Fruit fly (Drosophila melanogaster) whole organism, embryonic: ENCODE data around the gene hll.
A peak's percentile ranks its signal among the peaks of the same experiment; 100 is the strongest.

Source experiments
- Blimp-1 ChIP-seq: fragments of 200-800 bp; sonication (Bioruptor generic); optimal IDR thresholded peaks from 3 replicates; lab custom pipeline; 2018; ENCODE audit warnings: missing biosample characterization, missing genetic modification characterization, mild to moderate bottlenecking, moderate library complexity, missing genetic modification reagents
- CG10431 ChIP-seq: fragments of 200-800 bp; sonication (Bioruptor generic); optimal IDR thresholded peaks from 3 replicates; lab custom pipeline; 2018; ENCODE audit warnings: missing biosample characterization, mild to moderate bottlenecking, missing genetic modification characterization
- CG10543 ChIP-seq: fragments of 200-800 bp; sonication (Bioruptor generic); optimal IDR thresholded peaks from 3 replicates; lab custom pipeline; 2017; ENCODE audit warnings: missing biosample characterization, mild to moderate bottlenecking, missing genetic modification characterization, moderate library complexity
- CG11398 ChIP-seq: fragments of 200-800 bp; sonication (Bioruptor generic); optimal IDR thresholded peaks from 2 replicates; lab custom pipeline; 2016; ENCODE audit warnings: missing biosample characterization, missing genetic modification characterization
- CG11456 ChIP-seq: fragments of 200-800 bp; sonication (Bioruptor generic); IDR thresholded peaks from 3 replicates; pipeline ENCODE4 v1.3.6; 2022; ENCODE audit warnings: missing biosample characterization, missing genetic modification characterization
- CG12769 ChIP-seq: fragments of 200-800 bp; sonication (Bioruptor generic); optimal IDR thresholded peaks from 2 replicates; lab custom pipeline; 2019; ENCODE audit warnings: missing biosample characterization, mild to moderate bottlenecking, missing genetic modification characterization, moderate library complexity
- CG15479 ChIP-seq: fragments of 200-800 bp; sonication (Bioruptor generic); optimal IDR thresholded peaks from 3 replicates; lab custom pipeline; 2019; ENCODE audit warnings: missing biosample characterization, mild to moderate bottlenecking, missing genetic modification characterization, moderate library complexity
- CG17328 ChIP-seq: fragments of 200-800 bp; sonication (Bioruptor generic); IDR thresholded peaks from 2 replicates; pipeline ENCODE4 v1.3.6; 2022; ENCODE audit warnings: missing biosample characterization, missing genetic modification characterization
- CG1832 ChIP-seq: fragments of 200-800 bp; sonication (Bioruptor generic); optimal IDR thresholded peaks from 2 replicates; lab custom pipeline; 2017; ENCODE audit warnings: missing biosample characterization, mild to moderate bottlenecking, missing genetic modification characterization, inconsistent platforms
- CG2202 ChIP-seq: fragments of 200-800 bp; sonication (Bioruptor generic); optimal IDR thresholded peaks from 2 replicates; lab custom pipeline; 2018; ENCODE audit warnings: missing biosample characterization, mild to moderate bottlenecking, missing genetic modification characterization
- CG33557 ChIP-seq: fragments of 200-800 bp; sonication (Bioruptor generic); optimal IDR thresholded peaks from 2 replicates; lab custom pipeline; 2019; ENCODE audit warnings: missing biosample characterization, mild to moderate bottlenecking, missing genetic modification characterization, moderate library complexity
- CG4617 ChIP-seq: fragments of 200-800 bp; sonication (Bioruptor generic); optimal IDR thresholded peaks from 3 replicates; lab custom pipeline; 2016; ENCODE audit warnings: missing biosample characterization, missing genetic modification characterization, borderline replicate concordance
- CG4854 ChIP-seq: fragments of 200-800 bp; sonication (Bioruptor generic); optimal IDR thresholded peaks from 2 replicates; lab custom pipeline; 2016; ENCODE audit warnings: missing biosample characterization, missing genetic modification characterization, inconsistent platforms
- CG6689 ChIP-seq: fragments of 200-800 bp; sonication (Bioruptor generic); IDR thresholded peaks from 2 replicates; pipeline ENCODE4 v1.3.6; 2022; ENCODE audit warnings: missing biosample characterization, missing genetic modification characterization
- CG7745 ChIP-seq: fragments of 200-800 bp; sonication (Bioruptor generic); optimal IDR thresholded peaks from 2 replicates; lab custom pipeline; 2018; ENCODE audit warnings: missing biosample characterization, mild to moderate bottlenecking, missing genetic modification characterization, moderate library complexity
- CG7839 ChIP-seq: fragments of 200-800 bp; sonication (Bioruptor generic); optimal IDR thresholded peaks from 3 replicates; lab custom pipeline; 2018; ENCODE audit warnings: missing biosample characterization, mild to moderate bottlenecking, missing genetic modification characterization, moderate library complexity
- CG9876 ChIP-seq: fragments of 200-800 bp; sonication (Bioruptor generic); optimal IDR thresholded peaks from 2 replicates; lab custom pipeline; 2016; ENCODE audit warnings: missing biosample characterization, missing genetic modification characterization
- CkIIα-i1 ChIP-seq: fragments of 200-800 bp; sonication (Bioruptor generic); IDR thresholded peaks from 2 replicates; pipeline ENCODE4 v1.3.6; 2022; ENCODE audit warnings: missing biosample characterization, missing genetic modification characterization
- D ChIP-seq, 2 experiments: fragments of 200-800 bp in 1 of 2; fragments of >200 bp in 1 of 2; sonication (Bioruptor generic) in 1 of 2; optimal IDR thresholded peaks; 2 replicates in 1 of 2; 3 replicates in 1 of 2; lab custom pipeline; 2017; ENCODE audit warnings: mild to moderate bottlenecking in 1 of 2, missing biosample characterization in 1 of 2, missing genetic modification characterization in 1 of 2, missing genetic modification reagents in 1 of 2
- E2f2 ChIP-seq: fragments of 200-800 bp; sonication (Bioruptor generic); IDR thresholded peaks from 2 replicates; pipeline ENCODE4 v1.3.6; 2022; ENCODE audit warnings: missing biosample characterization, missing genetic modification characterization
- ERR ChIP-seq: fragments of 200-800 bp; sonication (Bioruptor generic); optimal IDR thresholded peaks from 2 replicates; lab custom pipeline; 2016; ENCODE audit warnings: missing biosample characterization, missing genetic modification characterization
- Ets65A ChIP-seq: fragments of 200-800 bp; sonication (Bioruptor generic); peaks from one replicate; lab custom pipeline; 2016; ENCODE audit warnings: missing biosample characterization, missing genetic modification characterization
- HmgD ChIP-seq: fragments of 200-800 bp; sonication (Bioruptor generic); optimal IDR thresholded peaks from 3 replicates; lab custom pipeline; 2016; ENCODE audit warnings: missing biosample characterization, missing genetic modification characterization
- Hr78 ChIP-seq, 2 experiments: fragments of 200-800 bp in 1 of 2; fragments of >200 bp in 1 of 2; sonication (Bioruptor generic) in 1 of 2; optimal IDR thresholded peaks; 2 replicates each; lab custom pipeline; 2017 to 2019; ENCODE audit warnings: missing biosample characterization in 2 of 2, missing genetic modification characterization in 2 of 2, mild to moderate bottlenecking in 1 of 2, moderate library complexity in 1 of 2
- Hsf ChIP-seq: fragments of 200-800 bp; sonication (Bioruptor generic); optimal IDR thresholded peaks from 3 replicates; lab custom pipeline; 2016; ENCODE audit warnings: missing biosample characterization, missing genetic modification characterization
- Kr ChIP-seq: fragments of 200-800 bp; sonication (Bioruptor generic); optimal IDR thresholded peaks from 2 replicates; lab custom pipeline; 2017; ENCODE audit warnings: missing biosample characterization, mild to moderate bottlenecking, missing genetic modification characterization
- MTF-1 ChIP-seq: fragments of 200-800 bp; sonication (Bioruptor generic); optimal IDR thresholded peaks from 2 replicates; lab custom pipeline; 2018; ENCODE audit warnings: missing biosample characterization, mild to moderate bottlenecking, missing genetic modification characterization, borderline replicate concordance
- Meics ChIP-seq: fragments of 200-800 bp; sonication (Bioruptor generic); optimal IDR thresholded peaks from 2 replicates; lab custom pipeline; 2017; ENCODE audit warnings: missing biosample characterization, mild to moderate bottlenecking, missing genetic modification characterization
- Ssrp ChIP-seq: fragments of 200-800 bp; sonication (Bioruptor generic); optimal IDR thresholded peaks from 2 replicates; lab custom pipeline; 2018; ENCODE audit warnings: missing biosample characterization, mild to moderate bottlenecking, missing genetic modification characterization, moderate library complexity
- Stat92E ChIP-seq, 3 experiments: fragments of >200 bp in 2 of 3; fragments of 200-800 bp in 1 of 3; sonication (Bioruptor generic) in 1 of 3; optimal IDR thresholded peaks; 2 replicates each; lab custom pipeline; 2017 to 2019; ENCODE audit warnings: missing biosample characterization in 3 of 3, missing genetic modification characterization in 3 of 3, mild to moderate bottlenecking in 1 of 3, moderate library complexity in 1 of 3
- Trl ChIP-seq, 3 experiments: fragments of >200 bp in 2 of 3; fragments of 200-800 bp in 1 of 3; sonication (Bioruptor generic) in 1 of 3; optimal IDR thresholded peaks; 2 replicates in 1 of 3; 3 replicates in 2 of 3; lab custom pipeline; 2016 to 2017; ENCODE audit warnings: missing biosample characterization in 1 of 3, missing genetic modification characterization in 1 of 3
- Xrp1 ChIP-seq: fragments of 200-800 bp; sonication (Bioruptor generic); IDR thresholded peaks from 2 replicates; pipeline ENCODE4 v1.3.6; 2022; ENCODE audit warnings: missing biosample characterization, missing genetic modification characterization
- ase ChIP-seq: fragments of 200-800 bp; sonication (Bioruptor generic); IDR thresholded peaks from 3 replicates; pipeline ENCODE4 v1.3.6; 2022; ENCODE audit warnings: missing biosample characterization, missing genetic modification characterization
- bigmax ChIP-seq: fragments of 200-800 bp; sonication (Bioruptor generic); optimal IDR thresholded peaks from 2 replicates; lab custom pipeline; 2018; ENCODE audit warnings: missing biosample characterization, mild to moderate bottlenecking, missing genetic modification characterization
- dmrt11E ChIP-seq: fragments of 200-800 bp; sonication (Bioruptor generic); optimal IDR thresholded peaks from 3 replicates; lab custom pipeline; 2018; ENCODE audit warnings: missing biosample characterization, mild to moderate bottlenecking, missing genetic modification characterization, moderate library complexity
- esg ChIP-seq: fragments of 200-800 bp; sonication (Bioruptor generic); conservative IDR thresholded peaks from 2 replicates; pipeline ENCODE4 v1.3.6; 2022; ENCODE audit warnings: missing biosample characterization, missing genetic modification characterization
- gcm ChIP-seq: fragments of 200-800 bp; sonication (Bioruptor generic); optimal IDR thresholded peaks from 2 replicates; lab custom pipeline; 2019; ENCODE audit warnings: missing biosample characterization, mild to moderate bottlenecking, missing genetic modification characterization, moderate library complexity
- gem ChIP-seq: fragments of 200-800 bp; sonication (Bioruptor generic); optimal IDR thresholded peaks from 2 replicates; lab custom pipeline; 2019; ENCODE audit warnings: missing biosample characterization, mild to moderate bottlenecking, missing genetic modification characterization, moderate library complexity
- grn ChIP-seq: fragments of 200-800 bp; sonication (Bioruptor generic); optimal IDR thresholded peaks from 3 replicates; lab custom pipeline; 2017; ENCODE audit warnings: missing biosample characterization, missing genetic modification characterization
- gt ChIP-seq: fragments of 200-800 bp; sonication (Bioruptor generic); IDR thresholded peaks from 2 replicates; pipeline ENCODE4 v1.3.6; 2022; ENCODE audit warnings: missing biosample characterization, missing genetic modification characterization
- ken ChIP-seq: fragments of 200-800 bp; sonication (Bioruptor generic); IDR thresholded peaks from 3 replicates; pipeline ENCODE4 v1.3.6; 2022; ENCODE audit warnings: missing biosample characterization, missing genetic modification characterization
- nmo ChIP-seq: fragments of 200-800 bp; sonication (Bioruptor generic); optimal IDR thresholded peaks from 2 replicates; lab custom pipeline; 2018; ENCODE audit warnings: missing biosample characterization, mild to moderate bottlenecking, missing genetic modification characterization, moderate library complexity
- pan ChIP-seq, 4 experiments: fragments of >200 bp in 3 of 4; fragments of 200-800 bp in 1 of 4; sonication (Bioruptor generic) in 1 of 4; optimal IDR thresholded peaks in 3 of 4; IDR thresholded peaks in 1 of 4; 2 replicates each; pipeline versions ENCODE4 v1.3.6 to Lab custom; 2017 to 2022; ENCODE audit warnings: missing biosample characterization in 2 of 4, missing genetic modification characterization in 2 of 4, mixed read lengths in 1 of 4
- pros ChIP-seq: fragments of 200-800 bp; sonication (Bioruptor generic); optimal IDR thresholded peaks from 3 replicates; lab custom pipeline; 2019; ENCODE audit warnings: missing biosample characterization, mild to moderate bottlenecking, missing genetic modification characterization, moderate library complexity
- unpg ChIP-seq: fragments of 200-800 bp; sonication (Bioruptor generic); optimal IDR thresholded peaks from 3 replicates; lab custom pipeline; 2018; ENCODE audit warnings: missing biosample characterization, mild to moderate bottlenecking, missing genetic modification characterization, moderate library complexity
- wor ChIP-seq: fragments of 200-800 bp; sonication (Bioruptor generic); IDR thresholded peaks from 2 replicates; pipeline ENCODE4 v1.3.6; 2022; ENCODE audit warnings: missing biosample characterization, missing genetic modification characterization

Gene hll

dm6 chr2L:14023136-14024050 lies 3.4 kb upstream of the hll start:
- no peak for TF ChIP-seq bigmax
- no peak for TF ChIP-seq Meics (GFP tag; lab: Kevin White, UChicago)
- TF ChIP-seq CG10431 (GFP tag; lab: Kevin White, UChicago): peak; percentile 39
- peak; percentile 46 for TF ChIP-seq CG1832 (GFP tag; lab: Kevin White, UChicago)
- no peak for TF ChIP-seq gt (GFP tag; lab: Robert Waterston, UW)
- TF ChIP-seq D (optimal IDR thresholded peaks at IDR 0.05; lab: Kevin White, UChicago): peak; percentile 15
- TF ChIP-seq D (GFP tag; optimal IDR thresholded peaks at IDR 0.05; lab: Kevin White, UChicago): no peak
- no peak for TF ChIP-seq E2f2 (GFP tag; lab: Robert Waterston, UW)
- TF ChIP-seq pan (optimal IDR thresholded peaks at IDR 0.05; lab: Kevin White, UChicago): no peak
- TF ChIP-seq pan (GFP tag; optimal IDR thresholded peaks at IDR 0.05 in 1 of 2, IDR thresholded peaks at IDR 0.05 in 1 of 2): no peak
- no peak for TF ChIP-seq CG4854 (GFP tag; lab: Kevin White, UChicago)
- peak; percentile 4 for TF ChIP-seq grn (GFP tag; lab: Kevin White, UChicago)
- TF ChIP-seq gcm (GFP tag; lab: Kevin White, UChicago): no peak
- no peak for TF ChIP-seq Hsf (GFP tag; lab: Kevin White, UChicago)
- TF ChIP-seq wor: 0 out of 2 replicates have a peak, but pooled peaks have one; percentile 20
- TF ChIP-seq ase (GFP tag; lab: Robert Waterston, UW): 0 out of 3 replicates have a peak, but pooled peaks have one; percentile 12
- peak; percentile 68 for TF ChIP-seq Blimp-1 (GFP tag; lab: Kevin White, UChicago)
- TF ChIP-seq CkIIα-i1: no peak
- TF ChIP-seq CG4617: no peak
- peak; percentile 6 for TF ChIP-seq unpg (GFP tag; lab: Kevin White, UChicago)
- peak; percentile 44 for TF ChIP-seq dmrt11E (tag; lab: Kevin White, UChicago)
- TF ChIP-seq MTF-1 (GFP tag; lab: Kevin White, UChicago): no peak
- peak; percentile 60 for TF ChIP-seq Ssrp (tag; lab: Kevin White, UChicago)
- TF ChIP-seq Ets65A (GFP tag; lab: Kevin White, UChicago): peak; percentile 9
- no peak for TF ChIP-seq CG6689 (GFP tag; lab: Robert Waterston, UW)
- no peak for TF ChIP-seq CG10543 (GFP tag; lab: Kevin White, UChicago)
- TF ChIP-seq CG2202 (tag; lab: Kevin White, UChicago): no peak
- TF ChIP-seq Stat92E (GFP tag; optimal IDR thresholded peaks at IDR 0.05; lab: Kevin White, UChicago): no peak
- peak; percentile 46; the same call in 1 of the 2 replicates for TF ChIP-seq Xrp1 (GFP tag; lab: Robert Waterston, UW)
- TF ChIP-seq Hr78 (GFP tag; optimal IDR thresholded peaks at IDR 0.05; lab: Kevin White, UChicago): peak in 1 of 2 experiments; percentile 87
- TF ChIP-seq CG9876: no peak
- no peak for TF ChIP-seq HmgD (GFP tag; lab: Kevin White, UChicago)
- TF ChIP-seq Kr (GFP tag; lab: Kevin White, UChicago): no peak
- peak; percentile 44 for TF ChIP-seq nmo (GFP tag; lab: Kevin White, UChicago)
- TF ChIP-seq CG15479 (GFP tag; lab: Kevin White, UChicago): peak; percentile 75
- TF ChIP-seq CG33557 (GFP tag; lab: Kevin White, UChicago): no peak
- peak; percentile 31 for TF ChIP-seq gem
- TF ChIP-seq Trl (optimal IDR thresholded peaks at IDR 0.05; lab: Kevin White, UChicago): peak; percentile 65 to 85
- no peak for TF ChIP-seq Trl (GFP tag; optimal IDR thresholded peaks at IDR 0.05; lab: Kevin White, UChicago)
- no peak for TF ChIP-seq CG7745 (tag; lab: Kevin White, UChicago)
- no peak for TF ChIP-seq ERR (GFP tag; lab: Kevin White, UChicago)
- TF ChIP-seq CG7839 (tag; lab: Kevin White, UChicago): no peak
- TF ChIP-seq ken: no peak
- TF ChIP-seq esg: peak; percentile 56
- TF ChIP-seq CG11456 (GFP tag; lab: Robert Waterston, UW): no peak
- peak; percentile 30; the same call in 1 of the 2 replicates for TF ChIP-seq CG17328 (GFP tag; lab: Robert Waterston, UW)
- no peak for TF ChIP-seq CG12769 (tag; lab: Kevin White, UChicago)
- TF ChIP-seq CG11398 (GFP tag; lab: Kevin White, UChicago): no peak
- TF ChIP-seq pros (GFP tag; lab: Kevin White, UChicago): no peak
